Worm (Caenorhabditis elegans): ENCODE data around the gene T25D3.3.

Gene T25D3.3

ce11 chrII:163229-163628, 10.8 kb downstream of the T25D3.3 start:
- TF ChIP-seq elt-1 (tag; optimal IDR thresholded peaks at IDR 0.05; ENCODE audit: borderline replicate concordance, insufficient read depth): no peak
- peak; percentile 98 for TF ChIP-seq ces-1 (GFP tag; optimal IDR thresholded peaks at IDR 0.05)
- no peak for TF ChIP-seq M03D4.4 (tag; optimal IDR thresholded peaks at IDR 0.05)
- no peak for TF ChIP-seq bed-3 (GFP tag; optimal IDR thresholded peaks at IDR 0.05)

- TF ChIP-seq ces-1 (GFP tag; optimal IDR thresholded peaks at IDR 0.05): peak; percentile 67
- no peak for TF ChIP-seq pha-4 (tag; optimal IDR thresholded peaks at IDR 0.05)
Observed at ce11 chrII:173679-174078, 21.3 kb downstream of the T25D3.3 start, which contains the start of gene T01D1.7. T01D1.7 (minus strand) TSS chrII:173779.

- no peak for TF ChIP-seq ces-1 (GFP tag; optimal IDR thresholded peaks at IDR 0.05)
- TF ChIP-seq elt-3 (tag; optimal IDR thresholded peaks at IDR 0.05): no peak
- no peak for TF ChIP-seq bed-3 (GFP tag; optimal IDR thresholded peaks at IDR 0.05)
- no peak for TF ChIP-seq ztf-11 (tag; optimal IDR thresholded peaks at IDR 0.05)
- no peak for TF ChIP-seq ceh-83 (GFP tag; optimal IDR thresholded peaks at IDR 0.05)
- TF ChIP-seq unc-62 (GFP tag; optimal IDR thresholded peaks at IDR 0.05): no peak
- no peak for TF ChIP-seq nhr-76 (tag; optimal IDR thresholded peaks at IDR 0.05)
- no peak for TF ChIP-seq sptf-1 (tag; optimal IDR thresholded peaks at IDR 0.05)
- no peak for TF ChIP-seq ceh-39 (tag; optimal IDR thresholded peaks at IDR 0.05)
- TF ChIP-seq mab-5 (tag; optimal IDR thresholded peaks at IDR 0.05): no peak
- no peak for TF ChIP-seq ham-2 (GFP tag; optimal IDR thresholded peaks at IDR 0.05)
- TF ChIP-seq mep-1 (tag; optimal IDR thresholded peaks at IDR 0.05): no peak
- TF ChIP-seq cnd-1 (tag; optimal IDR thresholded peaks at IDR 0.05): no peak
- TF ChIP-seq drap-1 (GFP tag; optimal IDR thresholded peaks at IDR 0.05): no peak
- no peak for TF ChIP-seq elt-1 (tag; optimal IDR thresholded peaks at IDR 0.05; ENCODE audit: borderline replicate concordance, insufficient read depth)
- no peak for TF ChIP-seq unc-39 (tag; optimal IDR thresholded peaks at IDR 0.05)
- no peak for TF ChIP-seq sem-2 (GFP tag; optimal IDR thresholded peaks at IDR 0.05)
- TF ChIP-seq zip-8 (tag; optimal IDR thresholded peaks at IDR 0.05): no peak
- no peak for TF ChIP-seq lin-13 (tag; optimal IDR thresholded peaks at IDR 0.05)
- TF ChIP-seq mls-2 (tag; optimal IDR thresholded peaks at IDR 0.05): no peak
Observed at ce11 chrII:175868-176267, 23.5 kb downstream of the T25D3.3 start, which contains the start of gene T01D1.3. T01D1.3 (minus strand) TSS chrII:175968.

- no peak for TF ChIP-seq mep-1 (tag; optimal IDR thresholded peaks at IDR 0.05)
- TF ChIP-seq snpc-4 (tag; optimal IDR thresholded peaks at IDR 0.05): no peak
- TF ChIP-seq mab-5 (tag; optimal IDR thresholded peaks at IDR 0.05): no peak
- TF ChIP-seq blmp-1 (tag; optimal IDR thresholded peaks at IDR 0.05): no peak
- TF ChIP-seq hlh-1 (tag; optimal IDR thresholded peaks at IDR 0.05): no peak
- no peak for TF ChIP-seq M03D4.4 (tag; optimal IDR thresholded peaks at IDR 0.05)
- TF ChIP-seq elt-1 (tag; optimal IDR thresholded peaks at IDR 0.05; ENCODE audit: borderline replicate concordance, insufficient read depth): no peak
- no peak for TF ChIP-seq elt-3 (tag; optimal IDR thresholded peaks at IDR 0.05)
- TF ChIP-seq ceh-43 (GFP tag; optimal IDR thresholded peaks at IDR 0.05): no peak
- no peak for TF ChIP-seq nhr-28 (tag; optimal IDR thresholded peaks at IDR 0.05)
- no peak for TF ChIP-seq ham-2 (GFP tag; optimal IDR thresholded peaks at IDR 0.05)
- no peak for TF ChIP-seq bed-3 (GFP tag; optimal IDR thresholded peaks at IDR 0.05)
- TF ChIP-seq nhr-2 (tag; optimal IDR thresholded peaks at IDR 0.05): no peak
Observed at ce11 chrII:176622-177021, 24.2 kb downstream of the T25D3.3 start.

- no peak for TF ChIP-seq drap-1 (GFP tag; optimal IDR thresholded peaks at IDR 0.05)
- TF ChIP-seq lin-13 (tag; optimal IDR thresholded peaks at IDR 0.05): no peak
- TF ChIP-seq ces-1 (GFP tag; optimal IDR thresholded peaks at IDR 0.05): no peak
Observed at ce11 chrII:178146-178545, 25.8 kb downstream of the T25D3.3 start.

- TF ChIP-seq mls-2 (tag; optimal IDR thresholded peaks at IDR 0.05) (no peak), M03D4.4 (tag; optimal IDR thresholded peaks at IDR 0.05) (no peak), cnd-1 (tag; optimal IDR thresholded peaks at IDR 0.05) (no peak), drap-1 (GFP tag; optimal IDR thresholded peaks at IDR 0.05) (no peak), sptf-1 (tag; optimal IDR thresholded peaks at IDR 0.05) (no peak), ztf-11 (tag; optimal IDR thresholded peaks at IDR 0.05) (no peak), flh-1 (GFP tag; optimal IDR thresholded peaks at IDR 0.05) (no peak), nhr-2 (tag; optimal IDR thresholded peaks at IDR 0.05) (no peak), snpc-4 (tag; optimal IDR thresholded peaks at IDR 0.05) (no peak), ceh-83 (GFP tag; optimal IDR thresholded peaks at IDR 0.05) (no peak), unc-120 (tag; optimal IDR thresholded peaks at IDR 0.05; ENCODE audit: poor library complexity, severe bottlenecking) (no peak)
Observed at ce11 chrII:178993-179392, 26.6 kb downstream of the T25D3.3 start, which contains the start of gene T01D1.4. T01D1.4 (minus strand) TSS chrII:179093.

Data from whole organism, mixed stage, embryonic.